Fruit fly (Drosophila melanogaster) whole organism, prepupa: ENCODE results near the gene Polr1D.
A peak's percentile ranks its signal among the peaks of the same experiment; 100 is the strongest.

Experiments
- Blimp-1 ChIP-seq: fragments of 200-800 bp; sonication (Bioruptor generic); optimal IDR thresholded peaks from 3 replicates; lab custom pipeline; 2017; ENCODE audit warnings: missing biosample characterization, missing genetic modification characterization, mild to moderate bottlenecking, moderate library complexity, missing genetic modification reagents
- CG11294 ChIP-seq: fragments of 200-800 bp; sonication (Bioruptor generic); IDR thresholded peaks from 2 replicates; pipeline ENCODE4 v1.3.6; 2022; ENCODE audit warnings: missing biosample characterization, missing genetic modification characterization
- CG15336 ChIP-seq: fragments of 200-800 bp; sonication (Bioruptor generic); IDR thresholded peaks from 2 replicates; pipeline ENCODE4 v1.3.6; 2022; ENCODE audit warnings: missing biosample characterization, missing genetic modification characterization
- CG1621 ChIP-seq: fragments of 200-800 bp; sonication (Bioruptor generic); optimal IDR thresholded peaks from 3 replicates; lab custom pipeline; 2018; ENCODE audit warnings: missing biosample characterization, mild to moderate bottlenecking, missing genetic modification characterization
- CG31627 ChIP-seq: fragments of 200-800 bp; sonication (Bioruptor generic); optimal IDR thresholded peaks from 3 replicates; lab custom pipeline; 2016; ENCODE audit warnings: missing biosample characterization, missing genetic modification characterization
- CG32006 ChIP-seq: fragments of 200-800 bp; sonication (Bioruptor generic); optimal IDR thresholded peaks from 3 replicates; lab custom pipeline; 2017; ENCODE audit warnings: missing biosample characterization, mild to moderate bottlenecking, missing genetic modification characterization
- CG3919 ChIP-seq: fragments of 200-800 bp; sonication (Bioruptor generic); optimal IDR thresholded peaks from 3 replicates; lab custom pipeline; 2016; ENCODE audit warnings: missing biosample characterization, missing genetic modification characterization
- CG6163 ChIP-seq: fragments of 200-800 bp; sonication (Bioruptor generic); IDR thresholded peaks from 3 replicates; pipeline ENCODE4 v1.3.6; 2022; ENCODE audit warnings: missing biosample characterization, missing genetic modification characterization
- CG6276 ChIP-seq: fragments of 200-800 bp; sonication (Bioruptor generic); optimal IDR thresholded peaks from 2 replicates; lab custom pipeline; 2017; ENCODE audit warnings: missing biosample characterization, mild to moderate bottlenecking, missing genetic modification characterization
- CG6792 ChIP-seq: fragments of 200-800 bp; sonication (Bioruptor generic); optimal IDR thresholded peaks from 3 replicates; lab custom pipeline; 2016; ENCODE audit warnings: missing biosample characterization, missing genetic modification characterization
- CG6854 ChIP-seq: fragments of 200-800 bp; sonication (Bioruptor generic); optimal IDR thresholded peaks from 2 replicates; lab custom pipeline; 2017; ENCODE audit warnings: missing biosample characterization, mild to moderate bottlenecking, missing genetic modification characterization
- CG8119 ChIP-seq: fragments of 200-800 bp; sonication (Bioruptor generic); IDR thresholded peaks from 3 replicates; pipeline ENCODE4 v1.3.6; 2022; ENCODE audit warnings: missing biosample characterization, missing genetic modification characterization
- CG8319 ChIP-seq: fragments of 200-800 bp; sonication (Bioruptor generic); optimal IDR thresholded peaks from 3 replicates; lab custom pipeline; 2016; ENCODE audit warnings: missing biosample characterization, missing genetic modification characterization
- Eip78C ChIP-seq: fragments of 200-800 bp; sonication (Bioruptor generic); peaks from one replicate; lab custom pipeline; 2016; ENCODE audit warnings: missing biosample characterization, missing genetic modification characterization
- Eip93F ChIP-seq: fragments of 200-800 bp; sonication (Bioruptor generic); optimal IDR thresholded peaks from 2 replicates; lab custom pipeline; 2016; ENCODE audit warnings: missing biosample characterization, mild to moderate bottlenecking, missing genetic modification characterization
- Ets21C ChIP-seq: fragments of 200-800 bp; sonication (Bioruptor generic); optimal IDR thresholded peaks from 3 replicates; lab custom pipeline; 2016; ENCODE audit warnings: missing biosample characterization, missing genetic modification characterization
- Hr39 ChIP-seq: fragments of 200-800 bp; sonication (Bioruptor generic); optimal IDR thresholded peaks from 2 replicates; lab custom pipeline; 2016; ENCODE audit warnings: missing biosample characterization, missing genetic modification characterization
- Hr4 ChIP-seq: fragments of 200-800 bp; sonication (Bioruptor generic); optimal IDR thresholded peaks from 3 replicates; lab custom pipeline; 2016; ENCODE audit warnings: missing biosample characterization, missing genetic modification characterization
- Lpt ChIP-seq: fragments of 200-800 bp; sonication (Bioruptor generic); optimal IDR thresholded peaks from 3 replicates; lab custom pipeline; 2016; ENCODE audit warnings: missing biosample characterization, missing genetic modification characterization
- OdsH ChIP-seq: fragments of 200-800 bp; sonication (Bioruptor generic); optimal IDR thresholded peaks from 3 replicates; lab custom pipeline; 2016; ENCODE audit warnings: missing biosample characterization, missing genetic modification characterization
- Smox ChIP-seq: fragments of 200-800 bp; sonication (Bioruptor generic); optimal IDR thresholded peaks from 3 replicates; lab custom pipeline; 2016; ENCODE audit warnings: missing biosample characterization, missing genetic modification characterization
- Sox14 ChIP-seq: fragments of 200-800 bp; sonication (Bioruptor generic); optimal IDR thresholded peaks from 3 replicates; lab custom pipeline; 2016; ENCODE audit warnings: missing biosample characterization, missing genetic modification characterization
- Sox15 ChIP-seq: fragments of 200-800 bp; sonication (Bioruptor generic); optimal IDR thresholded peaks from 3 replicates; lab custom pipeline; 2016; ENCODE audit warnings: missing biosample characterization, missing genetic modification characterization
- achi ChIP-seq: fragments of 200-800 bp; sonication (Bioruptor generic); optimal IDR thresholded peaks from 3 replicates; lab custom pipeline; 2016; ENCODE audit warnings: missing biosample characterization, missing genetic modification characterization
- dac ChIP-seq: fragments of 200-800 bp; sonication (Bioruptor generic); optimal IDR thresholded peaks from 2 replicates; lab custom pipeline; 2017; ENCODE audit warnings: missing biosample characterization, mild to moderate bottlenecking, missing genetic modification characterization
- dsx ChIP-seq: fragments of 200-800 bp; optimal IDR thresholded peaks from 3 replicates; lab custom pipeline; 2019; ENCODE audit warnings: missing biosample characterization, mild to moderate bottlenecking, missing genetic modification characterization, moderate library complexity; ENCODE audit not compliant: poor library complexity, severe bottlenecking
- eg ChIP-seq: fragments of 200-800 bp; sonication (Bioruptor generic); IDR thresholded peaks from 3 replicates; pipeline ENCODE4 v1.3.6; 2022; ENCODE audit warnings: missing biosample characterization, missing genetic modification characterization
- fd85E ChIP-seq: fragments of 200-800 bp; sonication (Bioruptor generic); optimal IDR thresholded peaks from 3 replicates; lab custom pipeline; 2016; ENCODE audit warnings: missing biosample characterization, missing genetic modification characterization
- fkh ChIP-seq: fragments of 200-800 bp; sonication (Bioruptor generic); optimal IDR thresholded peaks from 3 replicates; lab custom pipeline; 2017; ENCODE audit warnings: missing biosample characterization, mild to moderate bottlenecking, missing genetic modification characterization, moderate library complexity
- lz ChIP-seq: fragments of 200-800 bp; sonication (Bioruptor generic); optimal IDR thresholded peaks from 3 replicates; lab custom pipeline; 2016; ENCODE audit warnings: missing biosample characterization, missing genetic modification characterization
- salr ChIP-seq, 2 experiments: fragments of 200-800 bp; sonication (Bioruptor generic); optimal IDR thresholded peaks; 3 replicates each; lab custom pipeline; 2016 to 2018; ENCODE audit warnings: missing biosample characterization in 2 of 2, missing genetic modification characterization in 2 of 2, mild to moderate bottlenecking in 1 of 2
- svp ChIP-seq: fragments of 200-800 bp; sonication (Bioruptor generic); peaks from one replicate; lab custom pipeline; 2016; ENCODE audit warnings: missing biosample characterization, missing genetic modification characterization
- topi ChIP-seq: fragments of 200-800 bp; sonication (Bioruptor generic); optimal IDR thresholded peaks from 3 replicates; lab custom pipeline; 2016; ENCODE audit warnings: missing biosample characterization, missing genetic modification characterization
- vri ChIP-seq: fragments of 200-800 bp; sonication (Bioruptor generic); optimal IDR thresholded peaks from 3 replicates; lab custom pipeline; 2016; ENCODE audit warnings: missing biosample characterization, mild to moderate bottlenecking, missing genetic modification characterization

Gene Polr1D

DNA sequence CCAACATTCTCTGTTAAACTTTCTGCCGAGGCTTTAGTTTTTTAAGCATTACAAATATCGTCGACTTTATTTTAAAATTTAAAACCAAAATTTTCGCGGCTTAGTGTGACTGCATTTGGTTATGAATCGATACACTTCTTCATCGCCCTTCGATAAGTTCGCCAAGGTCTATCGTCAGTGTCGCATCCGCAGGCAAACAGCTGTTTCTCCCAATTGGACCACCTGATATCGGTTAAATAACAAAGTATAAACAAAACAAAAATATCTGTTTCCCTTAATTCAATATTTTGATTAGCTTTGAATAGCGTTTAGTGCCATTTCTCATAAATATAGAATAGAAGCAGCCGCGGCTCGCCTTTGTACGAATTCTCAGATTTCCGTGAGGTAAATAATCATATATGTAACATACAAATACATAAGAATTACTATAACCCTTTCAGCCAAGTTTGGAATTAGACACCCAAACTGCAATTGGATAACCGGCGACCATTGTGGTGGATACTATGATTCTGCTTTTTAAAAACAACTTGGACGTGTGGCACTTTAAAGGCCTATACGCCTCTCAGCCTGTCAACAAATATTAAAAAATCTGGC lies 20.8 kb downstream of the Polr1D start, which contains the start of gene CG10561:
Gene CG10561, plus strand, starts transcription at position 219 of the 594 bp plus-strand sequence.
- no peak for TF ChIP-seq eg (GFP tag; lab: Robert Waterston, UW)
- no peak for TF ChIP-seq CG3919
- no peak for TF ChIP-seq Hr39 (GFP tag; lab: Kevin White, UChicago)
- TF ChIP-seq vri (GFP tag; lab: Kevin White, UChicago) = peak; percentile 66
- TF ChIP-seq Eip93F = no peak
- TF ChIP-seq fkh = peak; percentile 21
- TF ChIP-seq svp (GFP tag; lab: Kevin White, UChicago) = no peak
- TF ChIP-seq Blimp-1 (GFP tag; lab: Kevin White, UChicago) = no peak
- TF ChIP-seq fd85E (GFP tag; lab: Kevin White, UChicago) = no peak
- TF ChIP-seq CG11294 (GFP tag; lab: Robert Waterston, UW) = no peak
- TF ChIP-seq Ets21C (GFP tag; lab: Kevin White, UChicago) = no peak
- peak; percentile 71 for TF ChIP-seq dsx (GFP tag; lab: Kevin White, UChicago)
- no peak for TF ChIP-seq dac (GFP tag; lab: Kevin White, UChicago)
- TF ChIP-seq CG6854 (GFP tag; lab: Kevin White, UChicago) = no peak
- TF ChIP-seq Eip78C = peak; percentile 63
- no peak for TF ChIP-seq OdsH (GFP tag; lab: Kevin White, UChicago)
- TF ChIP-seq lz (GFP tag; lab: Kevin White, UChicago) = no peak
- no peak for TF ChIP-seq CG6276
- TF ChIP-seq salr (GFP tag; optimal IDR thresholded peaks at IDR 0.05; lab: Kevin White, UChicago) = no peak
- no peak for TF ChIP-seq Sox15
- TF ChIP-seq Smox (GFP tag; lab: Kevin White, UChicago) = no peak

- TF ChIP-seq Blimp-1 (GFP tag; lab: Kevin White, UChicago) (peak; percentile 79), Hr4 (GFP tag; lab: Kevin White, UChicago) (no peak), Eip78C (peak; percentile 44)
Observed at dm6 chr2L:19112200-19112599, 22.8 kb downstream of the Polr1D start.

DNA sequence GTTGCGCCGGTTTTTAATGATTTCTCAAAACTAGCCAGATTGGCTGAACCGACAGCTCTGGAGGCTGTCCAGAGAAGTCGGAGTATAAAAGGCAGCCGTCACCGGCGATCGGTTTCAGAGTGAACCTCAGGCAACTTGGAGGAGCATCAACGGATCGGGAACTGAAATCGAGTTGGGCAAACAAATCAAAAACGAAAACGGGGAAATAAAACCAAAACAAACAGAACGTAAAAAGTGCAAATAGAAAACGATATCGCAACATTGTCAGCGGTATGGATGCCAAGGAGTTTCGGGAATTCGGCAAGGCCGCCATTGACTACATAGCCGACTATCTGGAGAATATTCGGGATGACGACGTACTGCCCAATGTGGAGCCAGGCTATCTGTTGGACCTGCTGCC lies 23.3 kb downstream of the Polr1D start:
- TF ChIP-seq Lpt (GFP tag; lab: Kevin White, UChicago) (peak; percentile 16), fkh (peak; percentile 11), CG1621 (tag; lab: Kevin White, UChicago) (peak; percentile 8), CG6854 (GFP tag; lab: Kevin White, UChicago) (no peak), CG8319 (GFP tag; lab: Kevin White, UChicago) (no peak), dsx (GFP tag; lab: Kevin White, UChicago) (peak; percentile 84), Eip93F (no peak), CG15336 (GFP tag; lab: Robert Waterston, UW) (peak; percentile 22; the same call in 1 of the 2 replicates), CG8119 (GFP tag; lab: Robert Waterston, UW) (peak; percentile 55), CG6163 (GFP tag; lab: Robert Waterston, UW) (peak; percentile 53; the same call in 2 of the 3 replicates), OdsH (GFP tag; lab: Kevin White, UChicago) (no peak), svp (GFP tag; lab: Kevin White, UChicago) (no peak), Sox14 (GFP tag; lab: Kevin White, UChicago) (no peak), CG6792 (GFP tag; lab: Kevin White, UChicago) (no peak)

dm6 chr2L:19111137-19111536 lies 23.9 kb downstream of the Polr1D start:
- TF ChIP-seq CG3919 (no peak), achi (GFP tag; lab: Kevin White, UChicago) (no peak), topi (GFP tag; lab: Kevin White, UChicago) (no peak), CG6163 (GFP tag; lab: Robert Waterston, UW) (no peak), CG31627 (GFP tag; lab: Kevin White, UChicago) (no peak), CG32006 (GFP tag; lab: Kevin White, UChicago) (no peak), Ets21C (GFP tag; lab: Kevin White, UChicago) (no peak)
